Worm (Caenorhabditis elegans): ENCODE measurements around the gene F28F9.2.

- TF ChIP-seq tab-1 (GFP tag; IDR thresholded peaks at IDR 0.05) (no peak), ref-1 (GFP tag; conservative IDR thresholded peaks at IDR 0.05) (no peak), med-1 (GFP tag; optimal IDR thresholded peaks at IDR 0.05; ENCODE audit: insufficient read depth) (no peak), flt-1 (GFP tag; IDR thresholded peaks at IDR 0.05) (no peak), T22C8.4 (GFP tag; IDR thresholded peaks at IDR 0.05) (no peak), ztf-29 (GFP tag; IDR thresholded peaks at IDR 0.05) (no peak)
Measured at ce11 chrIV:3826590-3827128, 12.9 kb upstream of the F28F9.2 start, which contains the start of gene F28F9.3.
